Worm (Caenorhabditis elegans) whole organism, L4/young adult: ENCODE data around the gene taf-7.2.

Experiments
- W03F9.2 ChIP-seq: fragments of 150-350 bp; optimal IDR thresholded peaks from 2 replicates; lab custom pipeline; 2014; ENCODE audit warnings: missing biosample characterization, missing genetic modification characterization
- dao-5 ChIP-seq: sonication (generic microtip); optimal IDR thresholded peaks from 2 replicates; lab custom pipeline; 2016; ENCODE audit warnings: missing genotype, missing genetic modification characterization, moderate library complexity, missing compliant biosample characterization
- him-1 ChIP-seq: sonication (generic microtip); optimal IDR thresholded peaks from 2 replicates; lab custom pipeline; 2016; ENCODE audit warnings: missing genotype, missing genetic modification reagents, missing genetic modification characterization, missing compliant biosample characterization

ce11 chrIII:12702375-12702774 is 29.2 kb upstream of the taf-7.2 start:
- no peak for TF ChIP-seq him-1 (tag; lab: Kevin White, UChicago)
- no peak for TF ChIP-seq dao-5 (tag; lab: Kevin White, UChicago)
- TF ChIP-seq W03F9.2, result no peak
